Worm (Caenorhabditis elegans): ENCODE results near the gene C50E3.9.

DNA sequence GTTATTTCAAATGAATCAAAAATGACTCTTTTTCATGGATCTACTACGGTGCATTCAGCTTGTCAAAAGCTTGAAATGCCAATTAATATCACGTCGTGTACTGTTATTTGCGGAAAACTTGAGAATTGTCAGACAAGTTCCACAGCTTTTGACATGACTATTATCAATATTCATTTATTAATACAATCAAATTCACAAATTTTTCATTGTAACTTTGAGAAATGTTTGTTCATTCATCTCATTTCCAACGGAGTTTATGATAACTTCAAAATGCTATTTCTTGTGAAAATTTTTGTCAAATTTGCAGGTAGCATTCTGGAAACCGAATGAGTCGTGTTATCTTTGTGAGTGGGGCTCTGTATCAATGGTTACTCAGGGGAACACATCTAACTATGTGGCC lies 18.1 kb upstream of the C50E3.9 start, which contains the start of gene C50E3.15:
- TF ChIP-seq T26A5.8 (tag; optimal IDR thresholded peaks at IDR 0.05) (no peak), lin-40 (tag; optimal IDR thresholded peaks at IDR 0.05) (no peak), Y56A3A.18 (GFP tag; IDR thresholded peaks at IDR 0.05) (no peak)

All from whole organism, young adult.